Fruit fly (Drosophila melanogaster) whole organism, pupa: ENCODE data around the gene up.

Experiments used
- CG14655 ChIP-seq: fragments of 200-800 bp; sonication (Bioruptor generic); optimal IDR thresholded peaks from 3 replicates; lab custom pipeline; 2017; ENCODE audit warnings: mild to moderate bottlenecking, missing biosample characterization, missing genetic modification reagents, missing genetic modification characterization
- CG17806 ChIP-seq: fragments of 200-800 bp; sonication (Bioruptor generic); optimal IDR thresholded peaks from 2 replicates; lab custom pipeline; 2018; ENCODE audit warnings: missing biosample characterization, mild to moderate bottlenecking, missing genetic modification characterization, moderate library complexity

DNA sequence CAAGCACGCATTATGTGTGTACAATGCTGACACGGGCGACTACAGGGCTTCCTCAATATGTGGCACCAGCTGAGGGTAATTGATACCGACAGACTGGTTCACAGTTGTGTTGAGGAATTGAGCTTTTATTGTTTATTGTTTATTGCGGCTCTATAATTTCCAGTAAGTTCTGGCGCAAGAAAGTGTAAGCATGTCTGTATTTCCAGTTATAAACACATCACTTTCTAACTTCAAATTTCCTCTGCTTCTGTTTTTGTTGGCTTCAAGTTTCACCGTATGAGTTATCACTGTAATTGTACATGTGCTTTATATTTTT, 24.2 kb upstream of the up start:
- TF ChIP-seq CG17806 (no peak), CG14655 (GFP tag; lab: Kevin White, UChicago) (no peak)
